Fruit fly (Drosophila melanogaster): Measurements from ENCODE around the gene CG14312.

CG14312 gene

DNA sequence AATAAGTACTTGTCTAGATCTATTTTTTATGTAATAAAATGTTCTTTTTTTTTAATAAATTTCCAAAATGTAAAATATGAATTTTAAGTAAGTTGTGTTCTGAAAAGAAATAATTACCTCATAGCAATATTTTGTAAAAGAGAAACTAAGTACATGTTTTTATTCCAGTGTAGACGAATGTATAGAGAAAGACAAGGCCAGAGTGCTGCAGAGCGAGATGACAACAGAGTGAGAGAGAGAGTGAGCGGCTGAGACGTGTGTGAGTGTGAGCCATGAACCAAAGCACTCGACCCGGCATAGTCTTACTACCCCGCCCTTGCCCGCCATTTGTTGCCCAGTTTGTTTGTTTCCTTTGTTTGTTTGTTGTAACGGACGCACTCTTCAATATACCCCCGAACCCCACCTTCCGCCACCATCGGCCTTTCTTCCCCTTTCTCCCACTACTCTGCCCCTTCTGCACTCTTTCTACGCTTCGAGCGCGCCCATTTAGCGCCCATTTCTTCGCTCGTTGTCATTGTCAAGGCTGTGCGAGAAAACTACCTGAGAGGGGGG is 28.1 kb upstream of the CG14312 start (continued):
- TF ChIP-seq CG32532 (GFP tag; IDR thresholded peaks at IDR 0.05) = peak; percentile 50; the same call in 1 of the 2 replicates
- TF ChIP-seq ham (GFP tag; IDR thresholded peaks at IDR 0.05) = 0 out of 2 replicates have a peak, but pooled peaks have one; percentile 5
- TF ChIP-seq CG43689 (GFP tag; IDR thresholded peaks at IDR 0.05) = no peak
- TF ChIP-seq psq (GFP tag; optimal IDR thresholded peaks at IDR 0.05) = peak; percentile 87
- TF ChIP-seq CG31388 (GFP tag; optimal IDR thresholded peaks at IDR 0.05) = no peak
- no peak for TF ChIP-seq CG7963 (GFP tag; IDR thresholded peaks at IDR 0.05; ENCODE audit: partially characterized antibody)
- TF ChIP-seq vnd (GFP tag; IDR thresholded peaks at IDR 0.05; ENCODE audit: partially characterized antibody) = no peak
- TF ChIP-seq CG7786 (GFP tag; optimal IDR thresholded peaks at IDR 0.05) = peak; percentile 12
- peak; percentile 24 for TF ChIP-seq Antp (GFP tag; optimal IDR thresholded peaks at IDR 0.05)
- peak; percentile 64 for TF ChIP-seq HHEX (GFP tag; optimal IDR thresholded peaks at IDR 0.05)
- TF ChIP-seq dysf (GFP tag; IDR thresholded peaks at IDR 0.05) = no peak
- no peak for TF ChIP-seq mld (GFP tag; IDR thresholded peaks at IDR 0.05; ENCODE audit: partially characterized antibody)
- TF ChIP-seq ERR (GFP tag; optimal IDR thresholded peaks at IDR 0.05) = no peak
- TF ChIP-seq pros (GFP tag; optimal IDR thresholded peaks at IDR 0.05) = peak; percentile 68
- TF ChIP-seq twi (tag; optimal IDR thresholded peaks at IDR 0.05) = peak; percentile 17
- no peak for TF ChIP-seq gcm2 (GFP tag; optimal IDR thresholded peaks at IDR 0.05)
- TF ChIP-seq CG13424 (tag; optimal IDR thresholded peaks at IDR 0.05) = peak; percentile 71
- 0 out of 3 replicates have a peak, but pooled peaks have one; percentile 36 for TF ChIP-seq Aef1 (GFP tag; IDR thresholded peaks at IDR 0.05)
- peak; percentile 100 for TF ChIP-seq crol (GFP tag; IDR thresholded peaks at IDR 0.05)
- peak; percentile 53 to 67 for TF ChIP-seq bsh (GFP tag; optimal IDR thresholded peaks at IDR 0.05)
- no peak for TF ChIP-seq CG1024 (GFP tag; IDR thresholded peaks at IDR 0.05)
- peak; percentile 56; the same call in 1 of the 2 replicates for TF ChIP-seq MBD-R2 (GFP tag; IDR thresholded peaks at IDR 0.05)
- TF ChIP-seq CG8388 (GFP tag; optimal IDR thresholded peaks at IDR 0.05) = peak; percentile 54
- TF ChIP-seq hb (GFP tag; IDR thresholded peaks at IDR 0.05; ENCODE audit: partially characterized antibody) = no peak
- peak; percentile 54 for TF ChIP-seq CG18619 (GFP tag; optimal IDR thresholded peaks at IDR 0.05)
- peak; percentile 84; the same call in 1 of the 2 replicates for TF ChIP-seq aop (GFP tag; IDR thresholded peaks at IDR 0.05)
- peak; percentile 32 for TF ChIP-seq odd (GFP tag; optimal IDR thresholded peaks at IDR 0.05)
- TF ChIP-seq CG11504 (tag; optimal IDR thresholded peaks at IDR 0.05) = peak; percentile 77
- TF ChIP-seq CG6689 (GFP tag; IDR thresholded peaks at IDR 0.05) = peak; percentile 62
- TF ChIP-seq pan (optimal IDR thresholded peaks at IDR 0.05) = no peak
- peak in 1 of 2 experiments; percentile 14 for TF ChIP-seq pan (GFP tag; optimal IDR thresholded peaks at IDR 0.05 in 1 of 2, IDR thresholded peaks at IDR 0.05 in 1 of 2)
- TF ChIP-seq CG18476 (GFP tag; optimal IDR thresholded peaks at IDR 0.05) = peak; percentile 3
- TF ChIP-seq CG13123 (GFP tag; optimal IDR thresholded peaks at IDR 0.05) = no peak
- no peak for TF ChIP-seq Bdp1 (GFP tag; optimal IDR thresholded peaks at IDR 0.05)
- TF ChIP-seq CG15011 (GFP tag; optimal IDR thresholded peaks at IDR 0.05) = no peak
- TF ChIP-seq Ravus (GFP tag; IDR thresholded peaks at IDR 0.05) = no peak
- peak; percentile 66 for TF ChIP-seq CG10979 (tag; optimal IDR thresholded peaks at IDR 0.05)
- no peak for TF ChIP-seq Dip2 (GFP tag; IDR thresholded peaks at IDR 0.05)
- TF ChIP-seq CG12769 (tag; optimal IDR thresholded peaks at IDR 0.05) = peak; percentile 92
- TF ChIP-seq CG9797 (GFP tag; optimal IDR thresholded peaks at IDR 0.05) = peak; percentile 4
- TF ChIP-seq corto (GFP tag; optimal IDR thresholded peaks at IDR 0.05) = no peak
- TF ChIP-seq CG15073 (GFP tag; optimal IDR thresholded peaks at IDR 0.05) = no peak
- 0 out of 2 replicates have a peak, but pooled peaks have one; percentile 41 for TF ChIP-seq ato (GFP tag; IDR thresholded peaks at IDR 0.05; ENCODE audit: partially characterized antibody)
- no peak; the same call in 1 of the 2 replicates for TF ChIP-seq Ptx1 (GFP tag; IDR thresholded peaks at IDR 0.05)
- peak; percentile 33 for TF ChIP-seq CG4424 (GFP tag; optimal IDR thresholded peaks at IDR 0.05)
- TF ChIP-seq CG7372 (GFP tag; IDR thresholded peaks at IDR 0.05) = no peak
- peak; percentile 79 for TF ChIP-seq CG1603 (tag; optimal IDR thresholded peaks at IDR 0.05)
- no peak for TF ChIP-seq fu2 (GFP tag; optimal IDR thresholded peaks at IDR 0.05)
- TF ChIP-seq CG1832 (GFP tag; optimal IDR thresholded peaks at IDR 0.05) = peak; percentile 71
- TF ChIP-seq CG6175 (GFP tag; IDR thresholded peaks at IDR 0.05) = peak; percentile 76; the same call in 2 of the 3 replicates
